Worm (Caenorhabditis elegans): ENCODE results near the gene srr-7.

Gene srr-7

DNA sequence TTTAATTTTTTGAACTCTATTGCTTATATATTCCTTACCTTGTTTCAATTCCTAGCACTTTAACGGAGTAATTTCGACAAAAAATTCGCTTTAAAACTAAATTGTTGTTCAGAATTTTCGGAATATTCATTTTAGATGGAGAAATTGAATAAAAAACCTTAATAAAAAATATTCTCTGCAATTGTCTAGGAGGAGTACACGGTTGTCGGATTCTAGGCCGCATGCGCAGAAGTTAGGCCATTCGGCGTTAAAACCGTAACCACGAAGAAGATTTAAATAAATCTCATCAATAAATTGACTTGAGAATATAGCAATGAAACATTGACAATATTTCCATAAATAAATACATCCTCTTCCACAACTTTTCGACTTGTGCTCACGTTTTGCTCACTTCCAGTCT is 45.8 kb upstream of the srr-7 start, which contains the start of the genes C01G10.10 and C01G10.9 (continued):
- peak; percentile 48 for TF ChIP-seq mep-1 (tag; optimal IDR thresholded peaks at IDR 0.05)
- TF ChIP-seq rbr-2 (tag; optimal IDR thresholded peaks at IDR 0.05), result peak; percentile 36
- TF ChIP-seq dve-1 (tag; optimal IDR thresholded peaks at IDR 0.05; ENCODE audit: insufficient read depth), result peak; percentile 39
- peak; percentile 33 for TF ChIP-seq T20F7.1 (GFP tag; optimal IDR thresholded peaks at IDR 0.05)
- peak; percentile 64 for TF ChIP-seq dmd-6 (GFP tag; IDR thresholded peaks at IDR 0.05)
- peak; percentile 49 for TF ChIP-seq lin-13 (GFP tag; optimal IDR thresholded peaks at IDR 0.05)
- TF ChIP-seq nhr-6 (tag; optimal IDR thresholded peaks at IDR 0.05), result peak; percentile 69
- TF ChIP-seq attf-4 (tag; optimal IDR thresholded peaks at IDR 0.05), result no peak
- TF ChIP-seq aha-1 (tag), result peak; percentile 31

DNA sequence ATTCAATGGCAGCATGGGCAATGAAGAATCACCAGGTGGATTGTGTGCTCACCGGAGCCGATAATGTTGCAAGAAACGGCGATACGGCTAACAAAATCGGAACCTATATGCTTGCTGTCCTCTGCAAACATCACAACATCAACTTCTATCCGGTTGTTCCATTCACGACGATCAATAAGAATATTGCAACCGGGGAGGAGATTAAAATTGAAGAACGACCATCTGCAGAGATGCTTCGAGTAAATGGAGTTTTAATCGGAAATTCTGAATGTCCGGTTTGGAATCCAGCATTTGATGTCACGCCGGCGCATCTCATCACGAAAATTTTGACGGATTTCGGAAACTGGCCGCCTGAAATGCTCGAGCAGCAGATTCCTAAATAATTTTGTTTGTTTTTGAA is 44.4 kb upstream of the srr-7 start:
- TF ChIP-seq lin-13 (GFP tag; optimal IDR thresholded peaks at IDR 0.05) (peak; percentile 35), lin-39 (tag; optimal IDR thresholded peaks at IDR 0.05) (no peak), nhr-11 (tag; optimal IDR thresholded peaks at IDR 0.05) (no peak), nhr-6 (tag; optimal IDR thresholded peaks at IDR 0.05) (peak; percentile 48), lin-38 (GFP tag; IDR thresholded peaks at IDR 0.05) (peak; percentile 66), hif-1 (tag; optimal IDR thresholded peaks at IDR 0.05) (no peak), pha-4 (GFP tag; IDR thresholded peaks at IDR 0.05) (peak; percentile 47; the same call in 1 of the 2 replicates), pha-4 (tag; optimal IDR thresholded peaks at IDR 0.05) (no peak), daf-16 (GFP tag; optimal IDR thresholded peaks at IDR 0.05) (no peak), daf-16 (tag; optimal IDR thresholded peaks at IDR 0.05) (peak; percentile 25), egl-43 (GFP tag; IDR thresholded peaks at IDR 0.05) (peak; percentile 47; the same call in 1 of the 2 replicates), dve-1 (tag; optimal IDR thresholded peaks at IDR 0.05; ENCODE audit: insufficient read depth) (peak; percentile 10), T26A8.4 (GFP tag; IDR thresholded peaks at IDR 0.05) (peak; percentile 14; the same call in 1 of the 2 replicates), egl-27 (tag; optimal IDR thresholded peaks at IDR 0.05) (no peak), snpc-4 (tag; optimal IDR thresholded peaks at IDR 0.05) (no peak), attf-4 (tag; optimal IDR thresholded peaks at IDR 0.05) (no peak), ama-1 (optimal IDR thresholded peaks at IDR 0.05) (peak; percentile 70), aha-1 (tag) (peak; percentile 18), Y48G9A.11 (GFP tag; IDR thresholded peaks at IDR 0.05) (peak; percentile 58; the same call in 1 of the 2 replicates), arid-1 (GFP tag; conservative IDR thresholded peaks at IDR 0.05) (0 out of 2 replicates have a peak, but pooled peaks have one; percentile 30), F49E8.2 (tag; optimal IDR thresholded peaks at IDR 0.05; ENCODE audit: borderline replicate concordance) (peak; percentile 32), Y75B8A.6 (GFP tag; IDR thresholded peaks at IDR 0.05) (0 out of 2 replicates have a peak, but pooled peaks have one; percentile 21), tag-97 (GFP tag; IDR thresholded peaks at IDR 0.05) (no peak), duxl-1 (tag; optimal IDR thresholded peaks at IDR 0.05; ENCODE audit: poor library complexity) (peak; percentile 44)

DNA sequence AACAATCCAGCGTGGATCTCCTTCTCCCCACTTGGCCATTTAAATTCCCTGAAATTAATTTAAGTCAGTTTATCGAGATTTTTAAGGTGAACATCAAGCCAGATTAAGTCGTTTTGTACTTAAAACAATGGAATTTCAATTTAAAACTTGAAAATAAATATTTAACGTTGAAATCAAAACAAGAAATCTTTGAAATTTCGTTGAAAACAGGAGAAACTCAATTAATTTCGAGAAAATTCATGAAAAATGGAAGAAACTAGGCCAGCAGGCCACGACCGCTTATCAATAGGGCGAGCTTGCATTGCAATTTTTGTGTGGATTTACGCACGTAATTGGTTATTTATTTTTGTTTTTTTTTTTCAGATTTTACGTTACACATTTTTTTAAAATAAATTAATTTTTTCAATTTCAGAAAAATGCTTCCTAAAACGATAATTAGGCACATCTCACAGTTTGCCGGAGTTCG is 42.7 kb upstream of the srr-7 start, which contains the start of the genes ahsa-1 and C01G10.7:
ahsa-1 (minus strand) TSS at position 51 of the 466 bp plus-strand sequence.
C01G10.7 (plus strand) TSS at position 413 of the 466 bp plus-strand sequence.
- TF ChIP-seq ama-1 (optimal IDR thresholded peaks at IDR 0.05) (no peak), unc-130 (GFP tag; optimal IDR thresholded peaks at IDR 0.05) (peak; percentile 98), spr-1 (tag; optimal IDR thresholded peaks at IDR 0.05) (peak; percentile 46), duxl-1 (tag; optimal IDR thresholded peaks at IDR 0.05; ENCODE audit: poor library complexity) (peak; percentile 72), nhr-42 (GFP tag; IDR thresholded peaks at IDR 0.05) (peak; percentile 46; the same call in 1 of the 2 replicates), mep-1 (tag; optimal IDR thresholded peaks at IDR 0.05) (no peak), set-16 (GFP tag; IDR thresholded peaks at IDR 0.05) (no peak), zfp-2 (tag; optimal IDR thresholded peaks at IDR 0.05) (no peak), sdz-12 (GFP tag; optimal IDR thresholded peaks at IDR 0.05) (no peak), F44E2.7 (GFP tag; IDR thresholded peaks at IDR 0.05) (no peak), jun-1 (tag; optimal IDR thresholded peaks at IDR 0.05) (no peak), attf-4 (tag; optimal IDR thresholded peaks at IDR 0.05) (no peak), ceh-82 (tag; optimal IDR thresholded peaks at IDR 0.05) (no peak), nhr-6 (tag; optimal IDR thresholded peaks at IDR 0.05) (peak; percentile 99), nhr-41 (GFP tag; IDR thresholded peaks at IDR 0.05) (no peak), saeg-2 (GFP tag; IDR thresholded peaks at IDR 0.05) (no peak), pqm-1 (tag; optimal IDR thresholded peaks at IDR 0.05) (peak; percentile 72), mes-2 (tag; optimal IDR thresholded peaks at IDR 0.05; ENCODE audit: poor library complexity, severe bottlenecking) (peak; percentile 99), dmd-6 (GFP tag; IDR thresholded peaks at IDR 0.05) (peak; percentile 86), ztf-7 (tag; optimal IDR thresholded peaks at IDR 0.05) (peak; percentile 40), pha-4 (GFP tag; IDR thresholded peaks at IDR 0.05) (peak; percentile 54; the same call in 1 of the 2 replicates), pha-4 (tag; optimal IDR thresholded peaks at IDR 0.05) (peak; percentile 97), hlh-30 (tag; optimal IDR thresholded peaks at IDR 0.05; ENCODE audit: insufficient read depth) (no peak), tag-97 (GFP tag; IDR thresholded peaks at IDR 0.05) (0 out of 2 replicates have a peak, but pooled peaks have one; percentile 12), egl-43 (GFP tag; IDR thresholded peaks at IDR 0.05) (no peak), hif-1 (tag; optimal IDR thresholded peaks at IDR 0.05) (peak; percentile 60 to 98), D1046.2 (GFP tag; IDR thresholded peaks at IDR 0.05) (no peak), lsy-2 (tag; optimal IDR thresholded peaks at IDR 0.05) (peak; percentile 64 to 94), daf-8 (GFP tag; IDR thresholded peaks at IDR 0.05) (no peak)

All from whole organism, L4 larva.